Worm (Caenorhabditis elegans) whole organism, young adult: ENCODE data around the gene C28D4.18.

ENCODE experiments used
- B0035.1 ChIP-seq: sonication (generic microtip); optimal IDR thresholded peaks from 2 replicates; lab custom pipeline; 2016; ENCODE audit warnings: missing genetic modification characterization, mild to moderate bottlenecking, missing compliant biosample characterization, missing genotype, missing genetic modification reagents
- F22D6.2 ChIP-seq: sonication (generic microtip); optimal IDR thresholded peaks from 2 replicates; lab custom pipeline; 2016; ENCODE audit warnings: mild to moderate bottlenecking, missing genetic modification characterization, missing compliant biosample characterization
- F37B4.10 ChIP-seq: fragments of 200-800 bp; sonication (Bioruptor generic); IDR thresholded peaks from 2 replicates; pipeline ENCODE4 v1.3.6; 2022; ENCODE audit warnings: missing genetic modification characterization, missing compliant biosample characterization
- F39B2.1 ChIP-seq: fragments of 200-800 bp; sonication (Bioruptor generic); IDR thresholded peaks from 2 replicates; pipeline ENCODE4 v1.3.6; 2022; ENCODE audit warnings: missing genetic modification reagents, missing genetic modification characterization, missing compliant biosample characterization
- F52B5.7 ChIP-seq: sonication (generic microtip); optimal IDR thresholded peaks from 2 replicates; lab custom pipeline; 2016; ENCODE audit warnings: mild to moderate bottlenecking, missing genetic modification characterization, missing compliant biosample characterization
- F55B11.4 ChIP-seq: sonication (generic microtip); optimal IDR thresholded peaks from 2 replicates; lab custom pipeline; 2016; ENCODE audit warnings: missing compliant biosample characterization, missing genetic modification characterization, borderline replicate concordance; ENCODE audit not compliant: insufficient read depth
- F57C9.4 ChIP-seq: sonication (generic microtip); optimal IDR thresholded peaks from 2 replicates; lab custom pipeline; 2017; ENCODE audit warnings: mild to moderate bottlenecking, missing genetic modification characterization, missing compliant biosample characterization
- T26A5.8 ChIP-seq: sonication (generic microtip); optimal IDR thresholded peaks from 2 replicates; lab custom pipeline; 2016; ENCODE audit warnings: missing genetic modification characterization, missing compliant biosample characterization
- Y53G8AR.9 ChIP-seq: fragments of 200-800 bp; sonication (Bioruptor generic); conservative IDR thresholded peaks from 2 replicates; pipeline ENCODE4 v1.3.6; 2022; ENCODE audit warnings: missing genetic modification reagents, missing genetic modification characterization, missing compliant biosample characterization
- Y67H2A.10 ChIP-seq: fragments of 200-800 bp; sonication (Bioruptor generic); conservative IDR thresholded peaks from 2 replicates; pipeline ENCODE4 v1.3.6; 2022; ENCODE audit warnings: missing genetic modification reagents, missing genetic modification characterization, missing compliant biosample characterization
- Y79H2A.3 ChIP-seq: fragments of 200-800 bp; sonication (Bioruptor generic); conservative IDR thresholded peaks from 2 replicates; pipeline ENCODE4 v1.3.6; 2022; ENCODE audit warnings: missing genetic modification reagents, missing genetic modification characterization, missing compliant biosample characterization
- aptf-3 ChIP-seq: fragments of 200-800 bp; sonication (Bioruptor generic); IDR thresholded peaks from 2 replicates; pipeline ENCODE4 v1.3.6; 2022; ENCODE audit warnings: missing genetic modification characterization, missing compliant biosample characterization
- atf-7 ChIP-seq: sonication (generic microtip); optimal IDR thresholded peaks from 2 replicates; lab custom pipeline; 2017; ENCODE audit warnings: mild to moderate bottlenecking, missing genetic modification characterization, missing compliant biosample characterization
- athp-1 ChIP-seq: sonication (generic microtip); optimal IDR thresholded peaks from 2 replicates; lab custom pipeline; 2017; ENCODE audit warnings: mild to moderate bottlenecking, missing genetic modification characterization, missing compliant biosample characterization
- attf-5 ChIP-seq: fragments of 200-800 bp; sonication (Bioruptor generic); optimal IDR thresholded peaks from 2 replicates; lab custom pipeline; 2018; ENCODE audit warnings: mild to moderate bottlenecking, missing genetic modification characterization, missing compliant biosample characterization
- attf-6 ChIP-seq: fragments of 200-800 bp; sonication (Bioruptor generic); IDR thresholded peaks from 2 replicates; pipeline ENCODE4 v1.3.6; 2022; ENCODE audit warnings: missing genetic modification reagents, missing genetic modification characterization, missing compliant biosample characterization
- bed-2 ChIP-seq: fragments of 200-800 bp; sonication (Bioruptor generic); IDR thresholded peaks from 2 replicates; pipeline ENCODE4 v1.3.6; 2022; ENCODE audit warnings: missing genetic modification reagents, missing genetic modification characterization, missing compliant biosample characterization
- ccch-3 ChIP-seq: fragments of 200-800 bp; sonication (Bioruptor generic); optimal IDR thresholded peaks from 2 replicates; lab custom pipeline; 2018; ENCODE audit warnings: mild to moderate bottlenecking, missing genetic modification characterization, missing compliant biosample characterization
- ceh-27 ChIP-seq: fragments of 200-800 bp; sonication (Bioruptor generic); optimal IDR thresholded peaks from 2 replicates; lab custom pipeline; 2018; ENCODE audit warnings: mild to moderate bottlenecking, missing genetic modification characterization, moderate library complexity, missing compliant biosample characterization
- ceh-40 ChIP-seq: fragments of 200-800 bp; sonication (Bioruptor generic); IDR thresholded peaks from 2 replicates; pipeline ENCODE4 v1.3.6; 2022; ENCODE audit warnings: missing genetic modification characterization, missing compliant biosample characterization
- dox-1 ChIP-seq: fragments of 200-800 bp; sonication (Bioruptor generic); IDR thresholded peaks from 2 replicates; pipeline ENCODE4 v1.3.6; 2022; ENCODE audit warnings: missing genetic modification reagents, missing genetic modification characterization, missing compliant biosample characterization
- egl-44 ChIP-seq: fragments of 200-800 bp; sonication (Bioruptor generic); IDR thresholded peaks from 2 replicates; pipeline ENCODE4 v1.3.6; 2022; ENCODE audit warnings: missing genetic modification reagents, missing genetic modification characterization, missing compliant biosample characterization
- ekl-4 ChIP-seq: fragments of 200-800 bp; sonication (Bioruptor generic); IDR thresholded peaks from 2 replicates; pipeline ENCODE4 v1.3.6; 2022; ENCODE audit warnings: missing genetic modification reagents, missing genetic modification characterization, missing compliant biosample characterization
- ets-4 ChIP-seq: fragments of 200-800 bp; sonication (Bioruptor generic); optimal IDR thresholded peaks from 2 replicates; lab custom pipeline; 2018; ENCODE audit warnings: mild to moderate bottlenecking, missing genetic modification characterization, missing compliant biosample characterization
- hlh-12 ChIP-seq: sonication (generic microtip); optimal IDR thresholded peaks from 2 replicates; lab custom pipeline; 2016; ENCODE audit warnings: missing genetic modification characterization, missing compliant biosample characterization
- hmg-1.2 ChIP-seq: fragments of 200-800 bp; sonication (Bioruptor generic); IDR thresholded peaks from 2 replicates; pipeline ENCODE4 v1.3.6; 2022; ENCODE audit warnings: missing genetic modification reagents, missing genetic modification characterization, missing compliant biosample characterization
- hrde-1 ChIP-seq: sonication (generic microtip); optimal IDR thresholded peaks from 2 replicates; lab custom pipeline; 2016; ENCODE audit warnings: missing genetic modification characterization, mild to moderate bottlenecking, missing compliant biosample characterization, moderate library complexity, missing genotype, missing genetic modification reagents, borderline replicate concordance
- lag-1 ChIP-seq: fragments of 200-800 bp; sonication (Bioruptor generic); IDR thresholded peaks from 2 replicates; pipeline ENCODE4 v1.3.6; 2022; ENCODE audit warnings: missing genetic modification reagents, missing genetic modification characterization, missing compliant biosample characterization
- let-526 ChIP-seq: fragments of 200-800 bp; sonication (Bioruptor generic); IDR thresholded peaks from 2 replicates; pipeline ENCODE4 v1.3.6; 2022; ENCODE audit warnings: missing genetic modification reagents, missing genetic modification characterization, missing compliant biosample characterization
- let-607 ChIP-seq, 2 experiments: fragments of 200-800 bp in 1 of 2; sonication (Bioruptor generic) in 1 of 2; sonication (generic microtip) in 1 of 2; optimal IDR thresholded peaks; 2 replicates each; lab custom pipeline; 2016 to 2018; ENCODE audit warnings: mild to moderate bottlenecking in 2 of 2, missing compliant biosample characterization in 2 of 2, missing genetic modification characterization in 2 of 2, moderate library complexity in 2 of 2, missing genotype in 1 of 2
- lir-1 ChIP-seq: fragments of 200-800 bp; sonication (Bioruptor generic); conservative IDR thresholded peaks from 2 replicates; pipeline ENCODE4 v1.3.6; 2022; ENCODE audit warnings: missing genetic modification reagents, missing genetic modification characterization, missing compliant biosample characterization
- madf-8 ChIP-seq: fragments of 200-800 bp; sonication (Bioruptor generic); conservative IDR thresholded peaks from 2 replicates; pipeline ENCODE4 v1.3.6; 2022; ENCODE audit warnings: missing genetic modification reagents, missing genetic modification characterization, missing compliant biosample characterization
- mel-28 ChIP-seq: sonication (generic microtip); optimal IDR thresholded peaks from 2 replicates; lab custom pipeline; 2016; ENCODE audit warnings: borderline replicate concordance, mild to moderate bottlenecking, missing genetic modification characterization, missing compliant biosample characterization
- nfya-2 ChIP-seq: fragments of 200-800 bp; sonication (Bioruptor generic); IDR thresholded peaks from 2 replicates; pipeline ENCODE4 v1.3.6; 2022; ENCODE audit warnings: missing genetic modification reagents, missing genetic modification characterization, missing compliant biosample characterization
- nhr-80 ChIP-seq: sonication (generic microtip); optimal IDR thresholded peaks from 2 replicates; lab custom pipeline; 2016; ENCODE audit warnings: missing genetic modification characterization, missing compliant biosample characterization
- pha-4 ChIP-seq: fragments of 150-350 bp; sonication (generic microtip); optimal IDR thresholded peaks from 2 replicates; lab custom pipeline; 2014; ENCODE audit warnings: missing biosample characterization, missing genetic modification reagents, missing genetic modification characterization
- rcor-1 ChIP-seq: fragments of 200-800 bp; sonication (Bioruptor generic); IDR thresholded peaks from 2 replicates; pipeline ENCODE4 v1.3.6; 2022; ENCODE audit warnings: missing genetic modification reagents, missing genetic modification characterization, missing compliant biosample characterization
- rec-8 ChIP-seq, 2 experiments: sonication (generic microtip); optimal IDR thresholded peaks; 2 replicates each; lab custom pipeline; 2016; ENCODE audit warnings: mild to moderate bottlenecking in 2 of 2, missing genetic modification characterization in 2 of 2, missing genetic modification reagents in 2 of 2, missing genotype in 2 of 2, missing biosample characterization in 1 of 2, missing compliant biosample characterization in 1 of 2, moderate library complexity in 1 of 2
- rpc-1 ChIP-seq, 2 experiments: fragments of 150-350 bp in 1 of 2; sonication (generic microtip) in 1 of 2; optimal IDR thresholded peaks; 2 replicates each; lab custom pipeline; 2014 to 2018; ENCODE audit warnings: missing biosample characterization in 1 of 2, missing genetic modification characterization in 1 of 2, missing genetic modification reagents in 1 of 2, missing genotype in 1 of 2
- snpc-1.3 ChIP-seq: sonication (generic microtip); optimal IDR thresholded peaks from 2 replicates; lab custom pipeline; 2017; ENCODE audit warnings: missing genetic modification characterization, mild to moderate bottlenecking, missing compliant biosample characterization, antibody characterized with exemption, moderate library complexity, missing genotype, missing genetic modification reagents; ENCODE audit not compliant: insufficient read depth
- tbp1 ChIP-seq: fragments of 200-800 bp; sonication (Bioruptor generic); optimal IDR thresholded peaks from 2 replicates; lab custom pipeline; 2018; ENCODE audit warnings: mild to moderate bottlenecking, missing genetic modification characterization, missing compliant biosample characterization
- tbx-9 ChIP-seq: sonication (generic microtip); optimal IDR thresholded peaks from 2 replicates; lab custom pipeline; 2016; ENCODE audit warnings: borderline replicate concordance, missing genetic modification characterization, inconsistent platforms, missing compliant biosample characterization
- unc-130 ChIP-seq: sonication (generic microtip); optimal IDR thresholded peaks from 2 replicates; lab custom pipeline; 2016; ENCODE audit warnings: missing genetic modification reagents, missing genetic modification characterization, missing compliant biosample characterization
- unc-62 ChIP-seq: fragments of 150-350 bp; optimal IDR thresholded peaks from 2 replicates; lab custom pipeline; 2014; ENCODE audit warnings: missing biosample characterization, missing genetic modification reagents, missing genetic modification characterization
- zim-3 ChIP-seq: sonication (generic microtip); optimal IDR thresholded peaks from 2 replicates; lab custom pipeline; 2017; ENCODE audit warnings: mild to moderate bottlenecking, missing genetic modification characterization, moderate library complexity, missing compliant biosample characterization
- ztf-28 ChIP-seq: fragments of 200-800 bp; sonication (Bioruptor generic); IDR thresholded peaks from 2 replicates; pipeline ENCODE4 v1.3.6; 2022; ENCODE audit warnings: missing genetic modification reagents, missing genetic modification characterization, missing compliant biosample characterization
- ztf-6 ChIP-seq: fragments of 200-800 bp; sonication (Bioruptor generic); IDR thresholded peaks from 2 replicates; pipeline ENCODE4 v1.3.6; 2022; ENCODE audit warnings: missing genetic modification reagents, missing genetic modification characterization, missing compliant biosample characterization

The C28D4.18 gene

ce11 chrIV:9739001-9739400 is 13.9 kb downstream of the C28D4.18 start (continued):
- TF ChIP-seq zim-3 (tag; lab: Kevin White, UChicago), result no peak
- 0 out of 2 replicates have a peak, but pooled peaks have one; percentile 49 for TF ChIP-seq Y79H2A.3
- no peak for TF ChIP-seq rpc-1 (optimal IDR thresholded peaks at IDR 0.05; lab: Kevin White, UChicago)
- TF ChIP-seq rpc-1 (tag; optimal IDR thresholded peaks at IDR 0.05; lab: Kevin White, UChicago), result no peak
- no peak for TF ChIP-seq let-607 (tag; optimal IDR thresholded peaks at IDR 0.05; lab: Kevin White, UChicago)
- no peak for TF ChIP-seq unc-62 (GFP tag; lab: Kevin White, UChicago)
- peak; percentile 36 for TF ChIP-seq hmg-1.2 (GFP tag; lab: Robert Waterston, UW)
- TF ChIP-seq athp-1, result no peak
- TF ChIP-seq F57C9.4, result no peak
- no peak for TF ChIP-seq ceh-27 (GFP tag; lab: Kevin White, UChicago)
- TF ChIP-seq ets-4 (GFP tag; lab: Kevin White, UChicago), result no peak
- TF ChIP-seq attf-5 (GFP tag; lab: Kevin White, UChicago), result no peak
- no peak for TF ChIP-seq dox-1 (GFP tag; lab: Robert Waterston, UW)
- TF ChIP-seq nfya-2 (GFP tag; lab: Robert Waterston, UW), result no peak
- no peak for TF ChIP-seq atf-7 (tag; lab: Kevin White, UChicago)
- TF ChIP-seq ceh-40 (GFP tag; lab: Robert Waterston, UW), result no peak
- TF ChIP-seq bed-2, result no peak
- TF ChIP-seq attf-6, result peak; percentile 58
- TF ChIP-seq hlh-12 (tag; lab: Kevin White, UChicago), result no peak
- TF ChIP-seq lir-1 (GFP tag; lab: Robert Waterston, UW), result no peak
- TF ChIP-seq ztf-6 (GFP tag; lab: Robert Waterston, UW), result no peak
- peak; percentile 11 for TF ChIP-seq B0035.1 (tag; lab: Kevin White, UChicago)
- TF ChIP-seq F37B4.10 (GFP tag; lab: Robert Waterston, UW), result no peak
- 0 out of 2 replicates have a peak, but pooled peaks have one; percentile 65 for TF ChIP-seq Y53G8AR.9 (GFP tag; lab: Robert Waterston, UW)
- TF ChIP-seq mel-28 (tag; lab: Kevin White, UChicago), result no peak
- no peak for TF ChIP-seq madf-8
- no peak for TF ChIP-seq lag-1 (GFP tag; lab: Robert Waterston, UW)
- no peak for TF ChIP-seq Y67H2A.10
- TF ChIP-seq unc-130 (GFP tag; lab: Kevin White, UChicago), result peak; percentile 40
- TF ChIP-seq F39B2.1 (GFP tag; lab: Robert Waterston, UW), result 0 out of 2 replicates have a peak, but pooled peaks have one; percentile 34
- no peak for TF ChIP-seq F55B11.4
- TF ChIP-seq T26A5.8 (tag; lab: Kevin White, UChicago), result no peak
- peak; percentile 68 for TF ChIP-seq F52B5.7 (tag; lab: Kevin White, UChicago)
- no peak for TF ChIP-seq F22D6.2 (tag; lab: Kevin White, UChicago)
- TF ChIP-seq rec-8 (tag; optimal IDR thresholded peaks at IDR 0.05; lab: Kevin White, UChicago), result no peak
- TF ChIP-seq nhr-80 (tag; lab: Kevin White, UChicago), result no peak
- no peak for TF ChIP-seq snpc-1.3 (tag; lab: Kevin White, UChicago)
- no peak for TF ChIP-seq aptf-3 (GFP tag; lab: Robert Waterston, UW)
- no peak for TF ChIP-seq pha-4 (tag; lab: Kevin White, UChicago)
- TF ChIP-seq ztf-28 (GFP tag; lab: Robert Waterston, UW), result no peak
- TF ChIP-seq tbp1 (GFP tag; lab: Kevin White, UChicago), result peak; percentile 33
- TF ChIP-seq ccch-3, result no peak
- peak; percentile 81 for TF ChIP-seq ekl-4 (GFP tag; lab: Robert Waterston, UW)
- no peak for TF ChIP-seq let-526 (GFP tag; lab: Robert Waterston, UW)
- peak; percentile 51 for TF ChIP-seq rcor-1 (GFP tag; lab: Robert Waterston, UW)
- TF ChIP-seq tbx-9 (tag; lab: Kevin White, UChicago), result peak; percentile 48
- no peak for TF ChIP-seq egl-44 (GFP tag; lab: Robert Waterston, UW)
- TF ChIP-seq hrde-1 (tag; lab: Kevin White, UChicago), result peak; percentile 79
